Worm (Caenorhabditis elegans) whole organism, young adult: ENCODE results near the gene dohh-1.

ENCODE experiments used
- F37B4.10 ChIP-seq: fragments of 200-800 bp; sonication (Bioruptor generic); IDR thresholded peaks from 2 replicates; pipeline ENCODE4 v1.3.6; 2022; ENCODE audit warnings: missing genetic modification characterization, missing compliant biosample characterization
- K12H6.12 ChIP-seq: fragments of 200-800 bp; sonication (Bioruptor generic); optimal IDR thresholded peaks from 2 replicates; lab custom pipeline; 2018; ENCODE audit warnings: mild to moderate bottlenecking, missing genetic modification characterization, missing compliant biosample characterization
- Y53G8AR.9 ChIP-seq: fragments of 200-800 bp; sonication (Bioruptor generic); conservative IDR thresholded peaks from 2 replicates; pipeline ENCODE4 v1.3.6; 2022; ENCODE audit warnings: missing genetic modification reagents, missing genetic modification characterization, missing compliant biosample characterization
- akir-1 ChIP-seq: fragments of 200-800 bp; sonication (Bioruptor generic); optimal IDR thresholded peaks from 2 replicates; lab custom pipeline; 2018; ENCODE audit warnings: mild to moderate bottlenecking, missing genetic modification characterization, moderate library complexity, missing compliant biosample characterization
- ama-1 ChIP-seq, 3 experiments: fragments of 150-350 bp in 1 of 3; sonication (generic microtip) in 2 of 3; optimal IDR thresholded peaks; 2 replicates each; lab custom pipeline; 2014 to 2018; ENCODE audit warnings: missing biosample characterization in 2 of 3, missing genetic modification characterization in 2 of 3, missing genetic modification reagents in 2 of 3
- aptf-2 ChIP-seq: fragments of 200-800 bp; sonication (Bioruptor generic); conservative IDR thresholded peaks from 2 replicates; pipeline ENCODE4 v1.3.6; 2022; ENCODE audit warnings: missing genetic modification reagents, missing genetic modification characterization, missing compliant biosample characterization
- attf-5 ChIP-seq: fragments of 200-800 bp; sonication (Bioruptor generic); optimal IDR thresholded peaks from 2 replicates; lab custom pipeline; 2018; ENCODE audit warnings: mild to moderate bottlenecking, missing genetic modification characterization, missing compliant biosample characterization
- bed-1 ChIP-seq: fragments of 200-800 bp; sonication (Bioruptor generic); IDR thresholded peaks from 2 replicates; pipeline ENCODE4 v1.3.6; 2022; ENCODE audit warnings: missing genetic modification reagents, missing genetic modification characterization, missing compliant biosample characterization
- cebp-1 ChIP-seq, 2 experiments: fragments of 200-800 bp in 1 of 2; sonication (Bioruptor generic) in 1 of 2; sonication (generic microtip) in 1 of 2; IDR thresholded peaks in 1 of 2; optimal IDR thresholded peaks in 1 of 2; 2 replicates each; pipeline versions ENCODE4 v1.3.6 to Lab custom; 2017 to 2022; ENCODE audit warnings: missing compliant biosample characterization in 2 of 2, missing genetic modification characterization in 2 of 2, mild to moderate bottlenecking in 1 of 2, missing genetic modification reagents in 1 of 2, moderate library complexity in 1 of 2
- ceh-100 ChIP-seq: fragments of 200-800 bp; sonication (Bioruptor generic); IDR thresholded peaks from 2 replicates; pipeline ENCODE4 v1.3.6; 2022; ENCODE audit warnings: missing genetic modification reagents, missing genetic modification characterization, missing compliant biosample characterization
- chd-7 ChIP-seq: sonication (generic microtip); optimal IDR thresholded peaks from 2 replicates; lab custom pipeline; 2016; ENCODE audit warnings: mild to moderate bottlenecking, missing genetic modification characterization, moderate library complexity, missing compliant biosample characterization
- dox-1 ChIP-seq: fragments of 200-800 bp; sonication (Bioruptor generic); IDR thresholded peaks from 2 replicates; pipeline ENCODE4 v1.3.6; 2022; ENCODE audit warnings: missing genetic modification reagents, missing genetic modification characterization, missing compliant biosample characterization
- gei-17 ChIP-seq: fragments of 200-800 bp; sonication (Bioruptor generic); optimal IDR thresholded peaks from 2 replicates; lab custom pipeline; 2018; ENCODE audit warnings: mild to moderate bottlenecking, missing genetic modification characterization, missing compliant biosample characterization
- lin-26 ChIP-seq: fragments of 200-800 bp; sonication (Bioruptor generic); IDR thresholded peaks from 2 replicates; pipeline ENCODE4 v1.3.6; 2022; ENCODE audit warnings: missing genetic modification reagents, missing genetic modification characterization, missing compliant biosample characterization
- lin-35 ChIP-seq, 3 experiments: fragments of 150-350 bp in 2 of 3; sonication (generic microtip) in 1 of 3; optimal IDR thresholded peaks; 2 replicates each; lab custom pipeline; 2014 to 2018; ENCODE audit warnings: missing biosample characterization in 3 of 3, missing genetic modification characterization in 3 of 3, missing genetic modification reagents in 3 of 3
- lin-40 ChIP-seq: sonication (generic microtip); optimal IDR thresholded peaks from 2 replicates; lab custom pipeline; 2016; ENCODE audit warnings: missing genetic modification characterization, mild to moderate bottlenecking, missing compliant biosample characterization, missing genotype, missing genetic modification reagents
- lin-54 ChIP-seq: fragments of 200-800 bp; sonication (Bioruptor generic); optimal IDR thresholded peaks from 2 replicates; lab custom pipeline; 2018; ENCODE audit warnings: mild to moderate bottlenecking, missing genetic modification characterization, missing compliant biosample characterization
- nfya-2 ChIP-seq: fragments of 200-800 bp; sonication (Bioruptor generic); IDR thresholded peaks from 2 replicates; pipeline ENCODE4 v1.3.6; 2022; ENCODE audit warnings: missing genetic modification reagents, missing genetic modification characterization, missing compliant biosample characterization
- nfyb-1 ChIP-seq: fragments of 200-800 bp; sonication (Bioruptor generic); IDR thresholded peaks from 2 replicates; pipeline ENCODE4 v1.3.6; 2022; ENCODE audit warnings: missing genetic modification reagents, missing genetic modification characterization, missing compliant biosample characterization
- nhr-27 ChIP-seq: fragments of 200-800 bp; sonication (Bioruptor generic); optimal IDR thresholded peaks from 2 replicates; lab custom pipeline; 2018; ENCODE audit warnings: mild to moderate bottlenecking, missing genetic modification characterization, moderate library complexity, missing compliant biosample characterization
- nhr-80 ChIP-seq: sonication (generic microtip); optimal IDR thresholded peaks from 2 replicates; lab custom pipeline; 2016; ENCODE audit warnings: missing genetic modification characterization, missing compliant biosample characterization
- nhr-90 ChIP-seq: sonication (generic microtip); optimal IDR thresholded peaks from 2 replicates; lab custom pipeline; 2016; ENCODE audit warnings: missing genotype, mild to moderate bottlenecking, missing genetic modification characterization, missing compliant biosample characterization
- sptf-2 ChIP-seq: fragments of 200-800 bp; sonication (Bioruptor generic); optimal IDR thresholded peaks from 2 replicates; lab custom pipeline; 2018; ENCODE audit warnings: mild to moderate bottlenecking, missing genetic modification characterization, missing compliant biosample characterization
- unc-130 ChIP-seq: sonication (generic microtip); optimal IDR thresholded peaks from 2 replicates; lab custom pipeline; 2016; ENCODE audit warnings: missing genetic modification reagents, missing genetic modification characterization, missing compliant biosample characterization
- zfh-2 ChIP-seq: fragments of 200-800 bp; sonication (Bioruptor generic); conservative IDR thresholded peaks from 2 replicates; pipeline ENCODE4 v1.3.6; 2022; ENCODE audit warnings: missing genetic modification reagents, missing genetic modification characterization, missing compliant biosample characterization
- ztf-18 ChIP-seq: sonication (generic microtip); optimal IDR thresholded peaks from 2 replicates; lab custom pipeline; 2016; ENCODE audit warnings: missing genotype, mild to moderate bottlenecking, missing genetic modification characterization, missing compliant biosample characterization
- ztf-26 ChIP-seq: sonication (generic microtip); optimal IDR thresholded peaks from 2 replicates; lab custom pipeline; 2017; ENCODE audit warnings: missing genetic modification characterization, missing compliant biosample characterization

The dohh-1 gene

ce11 chrII:10548778-10549671 is 30.7 kb upstream of the dohh-1 start (continued):
- TF ChIP-seq gei-17 (no peak), lin-35 (GFP tag; optimal IDR thresholded peaks at IDR 0.05; lab: Kevin White, UChicago) (peak in 1 of 3 experiments; percentile 68), K12H6.12 (tag; lab: Kevin White, UChicago) (peak; percentile 90), ceh-100 (GFP tag; lab: Robert Waterston, UW) (no peak; the same call in 1 of the 2 replicates), nhr-27 (tag; lab: Kevin White, UChicago) (no peak), lin-40 (tag; lab: Kevin White, UChicago) (peak; percentile 72), unc-130 (no peak), nfya-2 (no peak), attf-5 (GFP tag; lab: Kevin White, UChicago) (peak; percentile 63), nhr-80 (tag; lab: Kevin White, UChicago) (peak; percentile 33), aptf-2 (no peak), ztf-18 (no peak), F37B4.10 (no peak), ama-1 (optimal IDR thresholded peaks at IDR 0.05; lab: Kevin White, UChicago) (peak; percentile 91), ama-1 (GFP tag; optimal IDR thresholded peaks at IDR 0.05; lab: Kevin White, UChicago) (no peak), lin-54 (GFP tag; lab: Kevin White, UChicago) (peak; percentile 65), akir-1 (GFP tag; lab: Kevin White, UChicago) (no peak)

- TF ChIP-seq cebp-1 (GFP tag; IDR thresholded peaks at IDR 0.05; lab: Robert Waterston, UW) = no peak
- peak; percentile 9 for TF ChIP-seq cebp-1 (tag; optimal IDR thresholded peaks at IDR 0.05; lab: Kevin White, UChicago)
- no peak for TF ChIP-seq nhr-90 (tag; lab: Kevin White, UChicago)
- TF ChIP-seq zfh-2 (GFP tag; lab: Robert Waterston, UW) = peak; percentile 17; the same call in 1 of the 2 replicates
- TF ChIP-seq ama-1 (optimal IDR thresholded peaks at IDR 0.05; lab: Kevin White, UChicago) = peak; percentile 82
- TF ChIP-seq ama-1 (GFP tag; optimal IDR thresholded peaks at IDR 0.05; lab: Kevin White, UChicago) = no peak
Observed at ce11 chrII:10550173-10550572, 29.6 kb upstream of the dohh-1 start.

- TF ChIP-seq nfyb-1 (GFP tag; lab: Robert Waterston, UW) (0 out of 2 replicates have a peak, but pooled peaks have one; percentile 42), Y53G8AR.9 (GFP tag; lab: Robert Waterston, UW) (peak; percentile 60; the same call in 1 of the 2 replicates), sptf-2 (GFP tag; lab: Kevin White, UChicago) (no peak), dox-1 (GFP tag; lab: Robert Waterston, UW) (no peak), lin-26 (GFP tag; lab: Robert Waterston, UW) (0 out of 2 replicates have a peak, but pooled peaks have one; percentile 14), chd-7 (peak; percentile 29), bed-1 (GFP tag; lab: Robert Waterston, UW) (no peak), cebp-1 (GFP tag; IDR thresholded peaks at IDR 0.05; lab: Robert Waterston, UW) (no peak), cebp-1 (tag; optimal IDR thresholded peaks at IDR 0.05; lab: Kevin White, UChicago) (peak; percentile 10), ama-1 (optimal IDR thresholded peaks at IDR 0.05; lab: Kevin White, UChicago) (peak; percentile 42), ama-1 (GFP tag; optimal IDR thresholded peaks at IDR 0.05; lab: Kevin White, UChicago) (peak in 1 of 2 experiments; percentile 2), ztf-26 (tag; lab: Kevin White, UChicago) (peak; percentile 8)
Observed at ce11 chrII:10550872-10551647, 28.7 kb upstream of the dohh-1 start.
